Worm (Caenorhabditis elegans) whole organism, L3 larva: ENCODE data around the gene osgn-1.

Experiments used
- ZK546.5 ChIP-seq: sonication (generic microtip); optimal IDR thresholded peaks from 2 replicates; lab custom pipeline; 2017; ENCODE audit warnings: missing biosample characterization, missing genetic modification characterization
- aly-2 ChIP-seq: fragments of 150-350 bp; optimal IDR thresholded peaks from 2 replicates; lab custom pipeline; 2014; ENCODE audit warnings: missing biosample characterization, missing genetic modification characterization
- ama-1 ChIP-seq: fragments of 150-350 bp; optimal IDR thresholded peaks from 2 replicates; lab custom pipeline; 2018
- ceh-16 ChIP-seq: sonication (generic microtip); optimal IDR thresholded peaks from 2 replicates; lab custom pipeline; 2017; ENCODE audit warnings: missing biosample characterization, missing genetic modification characterization
- ceh-9 ChIP-seq: sonication (generic microtip); optimal IDR thresholded peaks from 2 replicates; lab custom pipeline; 2018; ENCODE audit warnings: missing biosample characterization, missing genetic modification characterization
- egl-27 ChIP-seq: sonication (generic microtip); optimal IDR thresholded peaks from 4 replicates; lab custom pipeline; 2017; ENCODE audit warnings: missing biosample characterization, missing genetic modification reagents, missing genetic modification characterization
- egl-5 ChIP-seq: fragments of 150-350 bp; optimal IDR thresholded peaks from 2 replicates; lab custom pipeline; 2017; ENCODE audit warnings: missing biosample characterization, missing genetic modification reagents, missing genetic modification characterization, inconsistent platforms
- elt-2 ChIP-seq: sonication (generic microtip); optimal IDR thresholded peaks from 2 replicates; lab custom pipeline; 2016; ENCODE audit warnings: missing genetic modification reagents, mild to moderate bottlenecking, missing genetic modification characterization, missing compliant biosample characterization
- eor-1 ChIP-seq, 2 experiments: fragments of 150-350 bp; optimal IDR thresholded peaks; 2 replicates each; lab custom pipeline; 2014 to 2018; ENCODE audit warnings: missing biosample characterization in 2 of 2, missing genetic modification characterization in 2 of 2
- fkh-10 ChIP-seq: sonication (generic microtip); optimal IDR thresholded peaks from 2 replicates; lab custom pipeline; 2017; ENCODE audit warnings: missing biosample characterization, missing genetic modification reagents, missing genetic modification characterization
- fkh-2 ChIP-seq: fragments of 150-350 bp; optimal IDR thresholded peaks from 2 replicates; lab custom pipeline; 2014; ENCODE audit warnings: missing biosample characterization, missing genetic modification reagents, missing genetic modification characterization
- fos-1 ChIP-seq: fragments of 150-350 bp; optimal IDR thresholded peaks from 2 replicates; lab custom pipeline; 2014; ENCODE audit warnings: missing biosample characterization, missing genetic modification characterization
- jun-1 ChIP-seq: fragments of 150-350 bp; optimal IDR thresholded peaks from 2 replicates; lab custom pipeline; 2014; ENCODE audit warnings: missing biosample characterization, missing genetic modification reagents, missing genetic modification characterization
- lsy-12 ChIP-seq: sonication (generic microtip); optimal IDR thresholded peaks from 2 replicates; lab custom pipeline; 2016; ENCODE audit warnings: mild to moderate bottlenecking, missing genetic modification characterization, missing compliant biosample characterization
- mdl-1 ChIP-seq: fragments of 150-350 bp; optimal IDR thresholded peaks from 2 replicates; lab custom pipeline; 2014; ENCODE audit warnings: missing biosample characterization, missing genetic modification characterization
- nfya-1 ChIP-seq: sonication (generic microtip); optimal IDR thresholded peaks from 2 replicates; lab custom pipeline; 2017; ENCODE audit warnings: missing genetic modification characterization, mild to moderate bottlenecking, missing compliant biosample characterization, antibody characterized with exemption, moderate library complexity; ENCODE audit not compliant: insufficient read depth
- nhr-11 ChIP-seq: fragments of 150-350 bp; optimal IDR thresholded peaks from 2 replicates; lab custom pipeline; 2014; ENCODE audit warnings: missing biosample characterization, missing genetic modification characterization
- nhr-12 ChIP-seq: fragments of 150-350 bp; optimal IDR thresholded peaks from 2 replicates; lab custom pipeline; 2014; ENCODE audit warnings: missing biosample characterization, missing genetic modification characterization
- nhr-23 ChIP-seq: fragments of 150-350 bp; optimal IDR thresholded peaks from 2 replicates; lab custom pipeline; 2014; ENCODE audit warnings: missing biosample characterization, missing genetic modification reagents, missing genetic modification characterization
- nhr-237 ChIP-seq: fragments of 150-350 bp; optimal IDR thresholded peaks from 2 replicates; lab custom pipeline; 2014; ENCODE audit warnings: missing biosample characterization, missing genetic modification characterization
- nhr-25 ChIP-seq: sonication (generic microtip); optimal IDR thresholded peaks from 2 replicates; lab custom pipeline; 2017; ENCODE audit warnings: missing biosample characterization, missing genetic modification characterization
- nhr-43 ChIP-seq: sonication (generic microtip); optimal IDR thresholded peaks from 2 replicates; lab custom pipeline; 2016; ENCODE audit warnings: mild to moderate bottlenecking, missing genetic modification characterization, missing compliant biosample characterization; ENCODE audit not compliant: poor library complexity, severe bottlenecking
- nhr-76 ChIP-seq: fragments of 150-350 bp; sonication (generic microtip); optimal IDR thresholded peaks from 5 replicates; lab custom pipeline; 2014; ENCODE audit warnings: missing biosample characterization, missing genetic modification characterization
- pha-4 ChIP-seq: fragments of 150-350 bp; optimal IDR thresholded peaks from 2 replicates; lab custom pipeline; 2014; ENCODE audit warnings: missing biosample characterization, missing genetic modification reagents, missing genetic modification characterization
- pqm-1 ChIP-seq: fragments of 150-350 bp; optimal IDR thresholded peaks from 2 replicates; lab custom pipeline; 2017; ENCODE audit warnings: missing biosample characterization, missing genetic modification characterization, inconsistent platforms
- skn-1 ChIP-seq: fragments of 150-350 bp; optimal IDR thresholded peaks from 2 replicates; lab custom pipeline; 2014; ENCODE audit warnings: missing biosample characterization, missing genetic modification characterization
- snpc-4 ChIP-seq: fragments of 150-350 bp; optimal IDR thresholded peaks from 2 replicates; lab custom pipeline; 2014; ENCODE audit warnings: missing biosample characterization, missing genetic modification characterization
- tbx-2 ChIP-seq: sonication (generic microtip); optimal IDR thresholded peaks from 2 replicates; lab custom pipeline; 2016; ENCODE audit warnings: mild to moderate bottlenecking, missing genetic modification characterization, missing compliant biosample characterization
- unc-39 ChIP-seq: sonication (generic microtip); optimal IDR thresholded peaks from 4 replicates; lab custom pipeline; 2017; ENCODE audit warnings: missing biosample characterization, missing genetic modification characterization
- zag-1 ChIP-seq: fragments of 150-350 bp; optimal IDR thresholded peaks from 2 replicates; lab custom pipeline; 2014; ENCODE audit warnings: missing biosample characterization, missing genetic modification characterization
- ztf-11 ChIP-seq: fragments of 150-350 bp; optimal IDR thresholded peaks from 2 replicates; lab custom pipeline; 2014; ENCODE audit warnings: missing biosample characterization, missing genetic modification characterization

Gene osgn-1

ce11 chrIV:4247770-4248169, 40.6 kb downstream of the osgn-1 start, which contains the start of gene ama-1:
Gene ama-1 (plus strand): TSS chrIV:4248070.
- TF ChIP-seq ceh-16 (tag; lab: Kevin White, UChicago) (no peak), fos-1 (tag; lab: Kevin White, UChicago) (no peak), ztf-11 (tag; lab: Kevin White, UChicago) (no peak), lsy-12 (tag; lab: Kevin White, UChicago) (no peak), elt-2 (tag; lab: Kevin White, UChicago) (no peak), fkh-2 (tag; lab: Kevin White, UChicago) (no peak)

ce11 chrIV:4254989-4255582, 47.9 kb downstream of the osgn-1 start:
- no peak for TF ChIP-seq ZK546.5 (tag; lab: Kevin White, UChicago)
- no peak for TF ChIP-seq nhr-23
- no peak for TF ChIP-seq nfya-1 (tag; lab: Kevin White, UChicago)
- no peak for TF ChIP-seq eor-1 (tag; optimal IDR thresholded peaks at IDR 0.05; lab: Kevin White, UChicago)

ce11 chrIV:4259433-4259832, 52.2 kb downstream of the osgn-1 start:
- TF ChIP-seq nhr-76 (no peak), jun-1 (peak; percentile 3), pqm-1 (tag; lab: Kevin White, UChicago) (peak; percentile 12), elt-2 (tag; lab: Kevin White, UChicago) (peak; percentile 82)

- TF ChIP-seq pha-4 (tag; lab: Kevin White, UChicago), result no peak
- TF ChIP-seq nhr-25, result no peak
- TF ChIP-seq nhr-76, result no peak
- no peak for TF ChIP-seq egl-27 (tag; lab: Kevin White, UChicago)
- TF ChIP-seq fos-1 (tag; lab: Kevin White, UChicago), result no peak
- TF ChIP-seq snpc-4 (tag; lab: Kevin White, UChicago), result no peak
- no peak for TF ChIP-seq nhr-12 (tag; lab: Kevin White, UChicago)
These were observed 55.8 kb downstream of the osgn-1 start, which contains the start of gene col-33 for ce11 chrIV:4262993-4263392. Gene col-33 (plus strand): TSS chrIV:4263293.

ce11 chrIV:4264649-4265048, 57.5 kb downstream of the osgn-1 start:
- TF ChIP-seq snpc-4 (tag; lab: Kevin White, UChicago) (no peak), ama-1 (lab: Kevin White, UChicago) (no peak), nhr-11 (no peak), pqm-1 (tag; lab: Kevin White, UChicago) (no peak), pha-4 (tag; lab: Kevin White, UChicago) (no peak), aly-2 (tag; lab: Kevin White, UChicago) (no peak), nhr-237 (tag; lab: Kevin White, UChicago) (no peak), nfya-1 (tag; lab: Kevin White, UChicago) (no peak), nhr-12 (tag; lab: Kevin White, UChicago) (no peak), elt-2 (tag; lab: Kevin White, UChicago) (no peak), nhr-25 (no peak), egl-5 (tag; lab: Kevin White, UChicago) (no peak), ztf-11 (tag; lab: Kevin White, UChicago) (no peak), tbx-2 (tag; lab: Kevin White, UChicago) (no peak), nhr-23 (no peak), unc-39 (no peak), zag-1 (tag; lab: Kevin White, UChicago) (no peak), fkh-10 (GFP tag; lab: Kevin White, UChicago) (no peak)

ce11 chrIV:4265224-4265623, 58.0 kb downstream of the osgn-1 start, which contains the start of gene F36A4.5:
Gene F36A4.5 (plus strand): TSS chrIV:4265524.
- TF ChIP-seq ama-1 (lab: Kevin White, UChicago), result no peak
- no peak for TF ChIP-seq lsy-12 (tag; lab: Kevin White, UChicago)
- no peak for TF ChIP-seq fos-1 (tag; lab: Kevin White, UChicago)
- TF ChIP-seq mdl-1 (tag; lab: Kevin White, UChicago), result no peak
- TF ChIP-seq ceh-9, result no peak
- TF ChIP-seq skn-1 (tag; lab: Kevin White, UChicago), result no peak
- no peak for TF ChIP-seq jun-1
- no peak for TF ChIP-seq nhr-43 (tag; lab: Kevin White, UChicago)
- no peak for TF ChIP-seq nhr-11
- TF ChIP-seq, all 47 proteins: peak for 0
